Worm (Caenorhabditis elegans) whole organism, L3 larva: ENCODE measurements around the gene R08E3.1.

ENCODE experiments used
- R02D3.7 ChIP-seq: fragments of 150-350 bp; optimal IDR thresholded peaks from 2 replicates; lab custom pipeline; 2014; ENCODE audit warnings: missing biosample characterization, missing genetic modification characterization
- ZK546.5 ChIP-seq: sonication (generic microtip); optimal IDR thresholded peaks from 2 replicates; lab custom pipeline; 2017; ENCODE audit warnings: missing biosample characterization, missing genetic modification characterization
- ama-1 ChIP-seq: fragments of 150-350 bp; optimal IDR thresholded peaks from 2 replicates; lab custom pipeline; 2018
- ceh-16 ChIP-seq: sonication (generic microtip); optimal IDR thresholded peaks from 2 replicates; lab custom pipeline; 2017; ENCODE audit warnings: missing biosample characterization, missing genetic modification characterization
- ceh-28 ChIP-seq: fragments of 150-350 bp; optimal IDR thresholded peaks from 2 replicates; lab custom pipeline; 2014; ENCODE audit warnings: missing biosample characterization, missing genetic modification reagents, missing genetic modification characterization
- ceh-82 ChIP-seq: fragments of 150-350 bp; optimal IDR thresholded peaks from 2 replicates; lab custom pipeline; 2014; ENCODE audit warnings: missing biosample characterization, missing genetic modification characterization
- ceh-9 ChIP-seq: sonication (generic microtip); optimal IDR thresholded peaks from 2 replicates; lab custom pipeline; 2018; ENCODE audit warnings: missing biosample characterization, missing genetic modification characterization
- daf-12 ChIP-seq: fragments of 150-350 bp; optimal IDR thresholded peaks from 2 replicates; lab custom pipeline; 2014; ENCODE audit warnings: missing biosample characterization, missing genetic modification reagents, missing genetic modification characterization
- egl-27 ChIP-seq: sonication (generic microtip); optimal IDR thresholded peaks from 4 replicates; lab custom pipeline; 2017; ENCODE audit warnings: missing biosample characterization, missing genetic modification reagents, missing genetic modification characterization
- elt-1 ChIP-seq: fragments of 150-350 bp; optimal IDR thresholded peaks from 2 replicates; lab custom pipeline; 2014; ENCODE audit warnings: missing biosample characterization, missing genetic modification characterization
- elt-3 ChIP-seq, 3 experiments: fragments of 150-350 bp in 1 of 3; sonication (generic microtip) in 2 of 3; optimal IDR thresholded peaks; 2 replicates in 2 of 3; 4 replicates in 1 of 3; lab custom pipeline; 2014 to 2017; ENCODE audit warnings: missing biosample characterization in 3 of 3, missing genetic modification characterization in 3 of 3
- eor-1 ChIP-seq, 2 experiments: fragments of 150-350 bp; optimal IDR thresholded peaks; 2 replicates each; lab custom pipeline; 2014 to 2018; ENCODE audit warnings: missing biosample characterization in 2 of 2, missing genetic modification characterization in 2 of 2
- fos-1 ChIP-seq: fragments of 150-350 bp; optimal IDR thresholded peaks from 2 replicates; lab custom pipeline; 2014; ENCODE audit warnings: missing biosample characterization, missing genetic modification characterization
- jun-1 ChIP-seq: fragments of 150-350 bp; optimal IDR thresholded peaks from 2 replicates; lab custom pipeline; 2014; ENCODE audit warnings: missing biosample characterization, missing genetic modification reagents, missing genetic modification characterization
- lin-15B ChIP-seq: fragments of 150-350 bp; optimal IDR thresholded peaks from 2 replicates; lab custom pipeline; 2014; ENCODE audit warnings: missing biosample characterization, missing genetic modification characterization
- lin-39 ChIP-seq: fragments of 150-350 bp; optimal IDR thresholded peaks from 2 replicates; lab custom pipeline; 2018; ENCODE audit warnings: missing biosample characterization, missing genetic modification reagents, missing genetic modification characterization
- lsy-12 ChIP-seq: sonication (generic microtip); optimal IDR thresholded peaks from 2 replicates; lab custom pipeline; 2016; ENCODE audit warnings: mild to moderate bottlenecking, missing genetic modification characterization, missing compliant biosample characterization
- mdl-1 ChIP-seq: fragments of 150-350 bp; optimal IDR thresholded peaks from 2 replicates; lab custom pipeline; 2014; ENCODE audit warnings: missing biosample characterization, missing genetic modification characterization
- mml-1 ChIP-seq: fragments of 150-350 bp; sonication (generic microtip); optimal IDR thresholded peaks from 3 replicates; lab custom pipeline; 2014; ENCODE audit warnings: missing biosample characterization, missing genetic modification characterization
- nfya-1 ChIP-seq: sonication (generic microtip); optimal IDR thresholded peaks from 2 replicates; lab custom pipeline; 2017; ENCODE audit warnings: missing genetic modification characterization, mild to moderate bottlenecking, missing compliant biosample characterization, antibody characterized with exemption, moderate library complexity; ENCODE audit not compliant: insufficient read depth
- nhr-12 ChIP-seq: fragments of 150-350 bp; optimal IDR thresholded peaks from 2 replicates; lab custom pipeline; 2014; ENCODE audit warnings: missing biosample characterization, missing genetic modification characterization
- nhr-23 ChIP-seq: fragments of 150-350 bp; optimal IDR thresholded peaks from 2 replicates; lab custom pipeline; 2014; ENCODE audit warnings: missing biosample characterization, missing genetic modification reagents, missing genetic modification characterization
- nhr-25 ChIP-seq: sonication (generic microtip); optimal IDR thresholded peaks from 2 replicates; lab custom pipeline; 2017; ENCODE audit warnings: missing biosample characterization, missing genetic modification characterization
- nhr-28 ChIP-seq: fragments of 150-350 bp; optimal IDR thresholded peaks from 2 replicates; lab custom pipeline; 2014; ENCODE audit warnings: missing biosample characterization, missing genetic modification characterization
- nhr-43 ChIP-seq: sonication (generic microtip); optimal IDR thresholded peaks from 2 replicates; lab custom pipeline; 2016; ENCODE audit warnings: mild to moderate bottlenecking, missing genetic modification characterization, missing compliant biosample characterization; ENCODE audit not compliant: poor library complexity, severe bottlenecking
- nhr-67 ChIP-seq: fragments of 150-350 bp; optimal IDR thresholded peaks from 2 replicates; lab custom pipeline; 2014; ENCODE audit warnings: missing biosample characterization, missing genetic modification characterization
- nhr-76 ChIP-seq: fragments of 150-350 bp; sonication (generic microtip); optimal IDR thresholded peaks from 5 replicates; lab custom pipeline; 2014; ENCODE audit warnings: missing biosample characterization, missing genetic modification characterization
- pqm-1 ChIP-seq: fragments of 150-350 bp; optimal IDR thresholded peaks from 2 replicates; lab custom pipeline; 2017; ENCODE audit warnings: missing biosample characterization, missing genetic modification characterization, inconsistent platforms
- skn-1 ChIP-seq: fragments of 150-350 bp; optimal IDR thresholded peaks from 2 replicates; lab custom pipeline; 2014; ENCODE audit warnings: missing biosample characterization, missing genetic modification characterization
- unc-39 ChIP-seq: sonication (generic microtip); optimal IDR thresholded peaks from 4 replicates; lab custom pipeline; 2017; ENCODE audit warnings: missing biosample characterization, missing genetic modification characterization
- unc-62 ChIP-seq: fragments of 150-350 bp; sonication (generic microtip); optimal IDR thresholded peaks from 4 replicates; lab custom pipeline; 2014; ENCODE audit warnings: missing biosample characterization, missing genetic modification reagents, missing genetic modification characterization
- zag-1 ChIP-seq: fragments of 150-350 bp; optimal IDR thresholded peaks from 2 replicates; lab custom pipeline; 2014; ENCODE audit warnings: missing biosample characterization, missing genetic modification characterization
- ztf-11 ChIP-seq: fragments of 150-350 bp; optimal IDR thresholded peaks from 2 replicates; lab custom pipeline; 2014; ENCODE audit warnings: missing biosample characterization, missing genetic modification characterization
- ztf-4 ChIP-seq: fragments of 150-350 bp; optimal IDR thresholded peaks from 2 replicates; lab custom pipeline; 2014; ENCODE audit warnings: missing biosample characterization, missing genetic modification characterization

R08E3.1 gene

ce11 chrX:4865798-4866197 is 43.4 kb downstream of the R08E3.1 start, which contains the start of gene ntc-1:
ntc-1 (plus strand) TSS chrX:4866098.
- TF ChIP-seq nhr-23 (tag; lab: Kevin White, UChicago) (no peak), ceh-82 (tag; lab: Kevin White, UChicago) (no peak), jun-1 (no peak), unc-39 (no peak), ceh-9 (tag; lab: Kevin White, UChicago) (no peak), zag-1 (tag; lab: Kevin White, UChicago) (no peak), nhr-25 (tag; lab: Kevin White, UChicago) (no peak), nhr-43 (tag; lab: Kevin White, UChicago) (no peak), fos-1 (tag; lab: Kevin White, UChicago) (no peak), mdl-1 (tag; lab: Kevin White, UChicago) (no peak), lsy-12 (no peak), nhr-28 (no peak), lin-15B (tag; lab: Kevin White, UChicago) (no peak), elt-1 (no peak), pqm-1 (tag; lab: Kevin White, UChicago) (no peak), ceh-16 (no peak), ama-1 (lab: Kevin White, UChicago) (no peak), nfya-1 (tag; lab: Kevin White, UChicago) (no peak), ceh-28 (tag; lab: Kevin White, UChicago) (no peak)

- TF ChIP-seq eor-1 (tag; optimal IDR thresholded peaks at IDR 0.05; lab: Kevin White, UChicago), result no peak
- TF ChIP-seq lin-39, result no peak
Measured at ce11 chrX:4869627-4870026, 47.2 kb downstream of the R08E3.1 start.

ce11 chrX:4870683-4871082 is 48.2 kb downstream of the R08E3.1 start:
- no peak for TF ChIP-seq nhr-12 (tag; lab: Kevin White, UChicago)
- no peak for TF ChIP-seq jun-1
- no peak for TF ChIP-seq lsy-12
- no peak for TF ChIP-seq nhr-25 (tag; lab: Kevin White, UChicago)
- TF ChIP-seq nhr-43 (tag; lab: Kevin White, UChicago), result no peak
- no peak for TF ChIP-seq R02D3.7 (tag; lab: Kevin White, UChicago)
- TF ChIP-seq pqm-1 (tag; lab: Kevin White, UChicago), result no peak
- no peak for TF ChIP-seq ama-1 (lab: Kevin White, UChicago)
- no peak for TF ChIP-seq ceh-16
- no peak for TF ChIP-seq eor-1 (tag; optimal IDR thresholded peaks at IDR 0.05; lab: Kevin White, UChicago)
- no peak for TF ChIP-seq ztf-11 (tag; lab: Kevin White, UChicago)

ce11 chrX:4872758-4873157 is 50.3 kb downstream of the R08E3.1 start:
- TF ChIP-seq nhr-25 (tag; lab: Kevin White, UChicago) (peak; percentile 82), nhr-23 (tag; lab: Kevin White, UChicago) (no peak), mdl-1 (tag; lab: Kevin White, UChicago) (no peak), skn-1 (tag; lab: Kevin White, UChicago) (no peak), elt-1 (peak; percentile 7)

ce11 chrX:4875296-4875695 is 52.8 kb downstream of the R08E3.1 start:
- TF ChIP-seq ceh-9 (tag; lab: Kevin White, UChicago), result no peak

ce11 chrX:4876904-4877303 is 54.5 kb downstream of the R08E3.1 start, which contains the start of gene tsp-14:
tsp-14 (minus strand) TSS chrX:4876965.
- TF ChIP-seq unc-39, result no peak
- TF ChIP-seq nhr-28, result no peak
- no peak for TF ChIP-seq nhr-67
- no peak for TF ChIP-seq lsy-12
- no peak for TF ChIP-seq mml-1
- TF ChIP-seq egl-27, result no peak

- no peak for TF ChIP-seq lin-39
- TF ChIP-seq elt-3 (tag; optimal IDR thresholded peaks at IDR 0.05; lab: Kevin White, UChicago), result no peak
- TF ChIP-seq ceh-16, result no peak
- TF ChIP-seq ZK546.5 (tag; lab: Kevin White, UChicago), result no peak
- TF ChIP-seq jun-1, result no peak
- no peak for TF ChIP-seq nhr-28
- no peak for TF ChIP-seq nhr-76
- TF ChIP-seq ztf-4 (tag; lab: Kevin White, UChicago), result no peak
- no peak for TF ChIP-seq unc-62 (GFP tag; lab: Kevin White, UChicago)
- no peak for TF ChIP-seq daf-12 (tag; lab: Kevin White, UChicago)
- TF ChIP-seq, all 47 proteins: peak for 0
Measured at ce11 chrX:4879998-4880397, 57.6 kb downstream of the R08E3.1 start.
